Worm (Caenorhabditis elegans) whole organism, young adult: ENCODE results near the gene B0198.2.

Experiments used
- B0261.1 ChIP-seq: sonication (generic microtip); optimal IDR thresholded peaks from 2 replicates; lab custom pipeline; 2016; ENCODE audit warnings: mild to moderate bottlenecking, missing genetic modification characterization, moderate library complexity, missing compliant biosample characterization
- C06A6.2 ChIP-seq: fragments of 200-800 bp; sonication (Bioruptor generic); conservative IDR thresholded peaks from 2 replicates; pipeline ENCODE4 v1.3.6; 2022; ENCODE audit warnings: missing genetic modification characterization, missing compliant biosample characterization
- F23B12.7 ChIP-seq: sonication (generic microtip); optimal IDR thresholded peaks from 2 replicates; lab custom pipeline; 2017; ENCODE audit warnings: missing genetic modification characterization, mild to moderate bottlenecking, missing compliant biosample characterization, antibody characterized with exemption, moderate library complexity; ENCODE audit not compliant: insufficient read depth
- F39B2.1 ChIP-seq: fragments of 200-800 bp; sonication (Bioruptor generic); IDR thresholded peaks from 2 replicates; pipeline ENCODE4 v1.3.6; 2022; ENCODE audit warnings: missing genetic modification reagents, missing genetic modification characterization, missing compliant biosample characterization
- F52B5.7 ChIP-seq: sonication (generic microtip); optimal IDR thresholded peaks from 2 replicates; lab custom pipeline; 2016; ENCODE audit warnings: mild to moderate bottlenecking, missing genetic modification characterization, missing compliant biosample characterization
- K11D2.4 ChIP-seq: fragments of 200-800 bp; sonication (Bioruptor generic); IDR thresholded peaks from 2 replicates; pipeline ENCODE4 v1.3.6; 2022; ENCODE audit warnings: missing genetic modification reagents, missing genetic modification characterization, missing compliant biosample characterization
- K12H6.12 ChIP-seq: fragments of 200-800 bp; sonication (Bioruptor generic); optimal IDR thresholded peaks from 2 replicates; lab custom pipeline; 2018; ENCODE audit warnings: mild to moderate bottlenecking, missing genetic modification characterization, missing compliant biosample characterization
- Y56A3A.18 ChIP-seq: fragments of 200-800 bp; sonication (Bioruptor generic); IDR thresholded peaks from 2 replicates; pipeline ENCODE4 v1.3.6; 2022; ENCODE audit warnings: missing genetic modification reagents, missing genetic modification characterization, missing compliant biosample characterization
- Y67H2A.10 ChIP-seq: fragments of 200-800 bp; sonication (Bioruptor generic); conservative IDR thresholded peaks from 2 replicates; pipeline ENCODE4 v1.3.6; 2022; ENCODE audit warnings: missing genetic modification reagents, missing genetic modification characterization, missing compliant biosample characterization
- Y79H2A.3 ChIP-seq: fragments of 200-800 bp; sonication (Bioruptor generic); conservative IDR thresholded peaks from 2 replicates; pipeline ENCODE4 v1.3.6; 2022; ENCODE audit warnings: missing genetic modification reagents, missing genetic modification characterization, missing compliant biosample characterization
- aptf-2 ChIP-seq: fragments of 200-800 bp; sonication (Bioruptor generic); conservative IDR thresholded peaks from 2 replicates; pipeline ENCODE4 v1.3.6; 2022; ENCODE audit warnings: missing genetic modification reagents, missing genetic modification characterization, missing compliant biosample characterization
- aptf-3 ChIP-seq: fragments of 200-800 bp; sonication (Bioruptor generic); IDR thresholded peaks from 2 replicates; pipeline ENCODE4 v1.3.6; 2022; ENCODE audit warnings: missing genetic modification characterization, missing compliant biosample characterization
- attf-6 ChIP-seq: fragments of 200-800 bp; sonication (Bioruptor generic); IDR thresholded peaks from 2 replicates; pipeline ENCODE4 v1.3.6; 2022; ENCODE audit warnings: missing genetic modification reagents, missing genetic modification characterization, missing compliant biosample characterization
- bed-1 ChIP-seq: fragments of 200-800 bp; sonication (Bioruptor generic); IDR thresholded peaks from 2 replicates; pipeline ENCODE4 v1.3.6; 2022; ENCODE audit warnings: missing genetic modification reagents, missing genetic modification characterization, missing compliant biosample characterization
- ceh-40 ChIP-seq: fragments of 200-800 bp; sonication (Bioruptor generic); IDR thresholded peaks from 2 replicates; pipeline ENCODE4 v1.3.6; 2022; ENCODE audit warnings: missing genetic modification characterization, missing compliant biosample characterization
- ceh-79 ChIP-seq: sonication (generic microtip); optimal IDR thresholded peaks from 2 replicates; lab custom pipeline; 2017; ENCODE audit warnings: mild to moderate bottlenecking, missing genetic modification characterization, missing compliant biosample characterization
- chd-7 ChIP-seq: sonication (generic microtip); optimal IDR thresholded peaks from 2 replicates; lab custom pipeline; 2016; ENCODE audit warnings: mild to moderate bottlenecking, missing genetic modification characterization, moderate library complexity, missing compliant biosample characterization
- dox-1 ChIP-seq: fragments of 200-800 bp; sonication (Bioruptor generic); IDR thresholded peaks from 2 replicates; pipeline ENCODE4 v1.3.6; 2022; ENCODE audit warnings: missing genetic modification reagents, missing genetic modification characterization, missing compliant biosample characterization
- dpff-1 ChIP-seq: sonication (generic microtip); optimal IDR thresholded peaks from 2 replicates; lab custom pipeline; 2017; ENCODE audit warnings: mild to moderate bottlenecking, missing genetic modification characterization, missing compliant biosample characterization
- dpl-1 ChIP-seq: fragments of 150-350 bp; optimal IDR thresholded peaks from 2 replicates; lab custom pipeline; 2014; ENCODE audit warnings: missing biosample characterization, missing genetic modification reagents, missing genetic modification characterization
- ets-4 ChIP-seq: fragments of 200-800 bp; sonication (Bioruptor generic); optimal IDR thresholded peaks from 2 replicates; lab custom pipeline; 2018; ENCODE audit warnings: mild to moderate bottlenecking, missing genetic modification characterization, missing compliant biosample characterization
- hlh-26 ChIP-seq: fragments of 200-800 bp; sonication (Bioruptor generic); conservative IDR thresholded peaks from 2 replicates; pipeline ENCODE4 v1.3.6; 2022; ENCODE audit warnings: missing genetic modification reagents, missing genetic modification characterization, missing compliant biosample characterization
- hsf-1 ChIP-seq: fragments of 200-800 bp; sonication (Bioruptor generic); IDR thresholded peaks from 2 replicates; pipeline ENCODE4 v1.3.6; 2022; ENCODE audit warnings: missing genetic modification reagents, missing genetic modification characterization, missing compliant biosample characterization
- lin-35 ChIP-seq, 3 experiments: fragments of 150-350 bp in 2 of 3; sonication (generic microtip) in 1 of 3; optimal IDR thresholded peaks; 2 replicates each; lab custom pipeline; 2014 to 2018; ENCODE audit warnings: missing biosample characterization in 3 of 3, missing genetic modification characterization in 3 of 3, missing genetic modification reagents in 3 of 3
- lin-40 ChIP-seq: sonication (generic microtip); optimal IDR thresholded peaks from 2 replicates; lab custom pipeline; 2016; ENCODE audit warnings: missing genetic modification characterization, mild to moderate bottlenecking, missing compliant biosample characterization, missing genotype, missing genetic modification reagents
- lin-54 ChIP-seq: fragments of 200-800 bp; sonication (Bioruptor generic); optimal IDR thresholded peaks from 2 replicates; lab custom pipeline; 2018; ENCODE audit warnings: mild to moderate bottlenecking, missing genetic modification characterization, missing compliant biosample characterization
- mel-28 ChIP-seq: sonication (generic microtip); optimal IDR thresholded peaks from 2 replicates; lab custom pipeline; 2016; ENCODE audit warnings: borderline replicate concordance, mild to moderate bottlenecking, missing genetic modification characterization, missing compliant biosample characterization
- mxl-1 ChIP-seq: sonication (generic microtip); optimal IDR thresholded peaks from 2 replicates; lab custom pipeline; 2016; ENCODE audit warnings: missing genetic modification characterization, missing compliant biosample characterization
- nfya-1 ChIP-seq: sonication (generic microtip); optimal IDR thresholded peaks from 2 replicates; lab custom pipeline; 2017; ENCODE audit warnings: antibody characterized with exemption, missing compliant biosample characterization, missing genetic modification characterization, borderline replicate concordance; ENCODE audit not compliant: insufficient read depth
- nfyb-1 ChIP-seq: fragments of 200-800 bp; sonication (Bioruptor generic); IDR thresholded peaks from 2 replicates; pipeline ENCODE4 v1.3.6; 2022; ENCODE audit warnings: missing genetic modification reagents, missing genetic modification characterization, missing compliant biosample characterization
- nhr-80 ChIP-seq: sonication (generic microtip); optimal IDR thresholded peaks from 2 replicates; lab custom pipeline; 2016; ENCODE audit warnings: missing genetic modification characterization, missing compliant biosample characterization
- nhr-90 ChIP-seq: sonication (generic microtip); optimal IDR thresholded peaks from 2 replicates; lab custom pipeline; 2016; ENCODE audit warnings: missing genotype, mild to moderate bottlenecking, missing genetic modification characterization, missing compliant biosample characterization
- rpc-1 ChIP-seq, 2 experiments: fragments of 150-350 bp in 1 of 2; sonication (generic microtip) in 1 of 2; optimal IDR thresholded peaks; 2 replicates each; lab custom pipeline; 2014 to 2018; ENCODE audit warnings: missing biosample characterization in 1 of 2, missing genetic modification characterization in 1 of 2, missing genetic modification reagents in 1 of 2, missing genotype in 1 of 2
- ztf-25 ChIP-seq: fragments of 200-800 bp; sonication (Bioruptor generic); IDR thresholded peaks from 2 replicates; pipeline ENCODE4 v1.3.6; 2022; ENCODE audit warnings: missing genetic modification reagents, missing genetic modification characterization, missing compliant biosample characterization
- ztf-3 ChIP-seq: fragments of 200-800 bp; sonication (Bioruptor generic); optimal IDR thresholded peaks from 2 replicates; lab custom pipeline; 2018; ENCODE audit warnings: mild to moderate bottlenecking, missing genetic modification characterization, missing compliant biosample characterization

Gene B0198.2

ce11 chrX:12021446-12021845, 4.1 kb upstream of the B0198.2 start:
- TF ChIP-seq chd-7 (tag; lab: Kevin White, UChicago) (no peak), B0261.1 (no peak), hsf-1 (no peak), nhr-90 (tag; lab: Kevin White, UChicago) (no peak), attf-6 (GFP tag; lab: Robert Waterston, UW) (no peak), K11D2.4 (GFP tag; lab: Robert Waterston, UW) (no peak), dpl-1 (no peak), C06A6.2 (GFP tag; lab: Robert Waterston, UW) (no peak), lin-35 (GFP tag; optimal IDR thresholded peaks at IDR 0.05; lab: Kevin White, UChicago) (no peak), nfyb-1 (GFP tag; lab: Robert Waterston, UW) (no peak), dpff-1 (tag; lab: Kevin White, UChicago) (no peak)

- TF ChIP-seq K12H6.12 (tag; lab: Kevin White, UChicago) (no peak), ets-4 (GFP tag; lab: Kevin White, UChicago) (no peak), mel-28 (tag; lab: Kevin White, UChicago) (no peak)
Observed at ce11 chrX:12022496-12022895, 3.0 kb upstream of the B0198.2 start.

ce11 chrX:12033937-12034336, 8.4 kb downstream of the B0198.2 start, which contains the start of gene tsp-20:
Gene tsp-20, minus strand, starts transcription at chrX:12034037.
- TF ChIP-seq ceh-40 (no peak), nfya-1 (tag; lab: Kevin White, UChicago) (no peak)

ce11 chrX:12034661-12035060, 9.1 kb downstream of the B0198.2 start:
- TF ChIP-seq nhr-80: no peak
- TF ChIP-seq lin-54 (GFP tag; lab: Kevin White, UChicago): no peak
- no peak for TF ChIP-seq lin-40 (tag; lab: Kevin White, UChicago)
- no peak for TF ChIP-seq F52B5.7
- no peak for TF ChIP-seq bed-1 (GFP tag; lab: Robert Waterston, UW)
- no peak for TF ChIP-seq rpc-1 (optimal IDR thresholded peaks at IDR 0.05; lab: Kevin White, UChicago)
- no peak for TF ChIP-seq rpc-1 (tag; optimal IDR thresholded peaks at IDR 0.05; lab: Kevin White, UChicago)
- no peak for TF ChIP-seq ceh-79 (tag; lab: Kevin White, UChicago)
- TF ChIP-seq F39B2.1: no peak
- no peak for TF ChIP-seq mxl-1 (tag; lab: Kevin White, UChicago)
- TF ChIP-seq dpl-1: no peak
- no peak for TF ChIP-seq Y79H2A.3
- no peak for TF ChIP-seq nfya-1 (tag; lab: Kevin White, UChicago)
- no peak for TF ChIP-seq nfyb-1 (GFP tag; lab: Robert Waterston, UW)

ce11 chrX:12036114-12036513, 10.6 kb downstream of the B0198.2 start:
- TF ChIP-seq aptf-2 (GFP tag; lab: Robert Waterston, UW): no peak

- TF ChIP-seq nfyb-1 (GFP tag; lab: Robert Waterston, UW): no peak
- no peak for TF ChIP-seq Y67H2A.10 (GFP tag; lab: Robert Waterston, UW)
- TF ChIP-seq ztf-3 (GFP tag; lab: Kevin White, UChicago): no peak
- no peak for TF ChIP-seq dox-1 (GFP tag; lab: Robert Waterston, UW)
- TF ChIP-seq ceh-40: no peak
- no peak for TF ChIP-seq hlh-26 (GFP tag; lab: Robert Waterston, UW)
- no peak for TF ChIP-seq F23B12.7 (tag; lab: Kevin White, UChicago)
- TF ChIP-seq ztf-25 (GFP tag; lab: Robert Waterston, UW): no peak
- TF ChIP-seq aptf-3 (GFP tag; lab: Robert Waterston, UW): no peak
- no peak for TF ChIP-seq Y56A3A.18 (GFP tag; lab: Robert Waterston, UW)
Observed at ce11 chrX:12037978-12038377, 12.4 kb downstream of the B0198.2 start.
